Fruit fly (Drosophila melanogaster) whole organism, embryonic: ENCODE data around the gene osk.

Experiments used
- Awh ChIP-seq: fragments of 200-800 bp; sonication (Bioruptor generic); IDR thresholded peaks from 2 replicates; pipeline ENCODE4, ENCODE4 v1.3.6; 2022; ENCODE audit warnings: missing biosample characterization, missing genetic modification characterization
- Bgb ChIP-seq: fragments of 200-800 bp; sonication (Bioruptor generic); IDR thresholded peaks from 2 replicates; pipeline ENCODE4 v1.3.6; 2022; ENCODE audit warnings: missing biosample characterization, missing genetic modification characterization; ENCODE audit not compliant: partially characterized antibody
- CG13287 ChIP-seq: fragments of 200-800 bp; sonication (Bioruptor generic); IDR thresholded peaks from 2 replicates; pipeline ENCODE4 v1.3.6; 2022; ENCODE audit warnings: missing biosample characterization, missing genetic modification characterization; ENCODE audit not compliant: partially characterized antibody
- CG13894 ChIP-seq: fragments of 200-800 bp; sonication (Bioruptor generic); optimal IDR thresholded peaks from 3 replicates; lab custom pipeline; 2018; ENCODE audit warnings: missing biosample characterization, mild to moderate bottlenecking, missing genetic modification characterization, moderate library complexity
- CG14667 ChIP-seq: fragments of 200-800 bp; sonication (Bioruptor generic); IDR thresholded peaks from 2 replicates; pipeline ENCODE4 v1.3.6; 2022; ENCODE audit warnings: missing biosample characterization, missing genetic modification characterization
- CG14710 ChIP-seq: fragments of 200-800 bp; sonication (Bioruptor generic); optimal IDR thresholded peaks from 3 replicates; lab custom pipeline; 2019; ENCODE audit warnings: missing biosample characterization, mild to moderate bottlenecking, missing genetic modification characterization, moderate library complexity
- CG1529 ChIP-seq: fragments of 200-800 bp; sonication (Bioruptor generic); optimal IDR thresholded peaks from 3 replicates; lab custom pipeline; 2018; ENCODE audit warnings: missing biosample characterization, missing genetic modification characterization
- CG15479 ChIP-seq: fragments of 200-800 bp; sonication (Bioruptor generic); optimal IDR thresholded peaks from 3 replicates; lab custom pipeline; 2019; ENCODE audit warnings: missing biosample characterization, mild to moderate bottlenecking, missing genetic modification characterization, moderate library complexity
- CG16815 ChIP-seq: fragments of 200-800 bp; sonication (Bioruptor generic); optimal IDR thresholded peaks from 3 replicates; lab custom pipeline; 2017; ENCODE audit warnings: missing biosample characterization, mild to moderate bottlenecking, missing genetic modification characterization
- CG17568 ChIP-seq: fragments of 200-800 bp; sonication (Bioruptor generic); optimal IDR thresholded peaks from 2 replicates; lab custom pipeline; 2018; ENCODE audit warnings: missing biosample characterization, mild to moderate bottlenecking, missing genetic modification characterization, moderate library complexity
- CG1832 ChIP-seq: fragments of 200-800 bp; sonication (Bioruptor generic); optimal IDR thresholded peaks from 2 replicates; lab custom pipeline; 2017; ENCODE audit warnings: missing biosample characterization, mild to moderate bottlenecking, missing genetic modification characterization, inconsistent platforms
- CG18764 ChIP-seq: fragments of 200-800 bp; sonication (Bioruptor generic); optimal IDR thresholded peaks from 3 replicates; lab custom pipeline; 2016; ENCODE audit warnings: missing biosample characterization, missing genetic modification characterization
- CG2199 ChIP-seq: fragments of 200-800 bp; sonication (Bioruptor generic); IDR thresholded peaks from 3 replicates; pipeline ENCODE4 v1.3.6; 2022; ENCODE audit warnings: missing biosample characterization, missing genetic modification characterization
- CG2875 ChIP-seq: fragments of 200-800 bp; sonication (Bioruptor generic); optimal IDR thresholded peaks from 2 replicates; lab custom pipeline; 2017; ENCODE audit warnings: missing biosample characterization, mild to moderate bottlenecking, missing genetic modification characterization, missing genetic modification reagents
- CG31365 ChIP-seq: fragments of 200-800 bp; sonication (Bioruptor generic); optimal IDR thresholded peaks from 2 replicates; lab custom pipeline; 2018; ENCODE audit warnings: missing biosample characterization, mild to moderate bottlenecking, missing genetic modification characterization
- CG4328 ChIP-seq: fragments of 200-800 bp; sonication (Bioruptor generic); optimal IDR thresholded peaks from 3 replicates; lab custom pipeline; 2017; ENCODE audit warnings: missing biosample characterization, missing genetic modification reagents, missing genetic modification characterization
- CG4360 ChIP-seq: fragments of 200-800 bp; sonication (Bioruptor generic); IDR thresholded peaks from 2 replicates; pipeline ENCODE4 v1.3.6; 2022; ENCODE audit warnings: missing biosample characterization, missing genetic modification characterization
- CG4707 ChIP-seq: fragments of 200-800 bp; sonication (Bioruptor generic); optimal IDR thresholded peaks from 2 replicates; lab custom pipeline; 2018; ENCODE audit warnings: missing biosample characterization, mild to moderate bottlenecking, missing genetic modification characterization, moderate library complexity
- CG7745 ChIP-seq: fragments of 200-800 bp; sonication (Bioruptor generic); optimal IDR thresholded peaks from 2 replicates; lab custom pipeline; 2018; ENCODE audit warnings: missing biosample characterization, mild to moderate bottlenecking, missing genetic modification characterization, moderate library complexity
- CG7786 ChIP-seq: fragments of 200-800 bp; sonication (Bioruptor generic); optimal IDR thresholded peaks from 2 replicates; lab custom pipeline; 2016; ENCODE audit warnings: missing biosample characterization, missing genetic modification characterization
- CG8290 ChIP-seq, 3 experiments: fragments of 200-800 bp; sonication (Bioruptor generic); optimal IDR thresholded peaks; 2 replicates each; lab custom pipeline; 2016 to 2019; ENCODE audit warnings: missing biosample characterization in 3 of 3, missing genetic modification characterization in 3 of 3, mild to moderate bottlenecking in 2 of 3, moderate library complexity in 1 of 3
- CkIIα-i1 ChIP-seq: fragments of 200-800 bp; sonication (Bioruptor generic); IDR thresholded peaks from 2 replicates; pipeline ENCODE4 v1.3.6; 2022; ENCODE audit warnings: missing biosample characterization, missing genetic modification characterization
- Dll ChIP-seq: fragments of 200-800 bp; sonication (Bioruptor generic); IDR thresholded peaks from 4 replicates; pipeline ENCODE4 v1.3.6; 2022; ENCODE audit warnings: missing biosample characterization, missing genetic modification characterization; ENCODE audit not compliant: partially characterized antibody
- Dref ChIP-seq: fragments of 200-800 bp; sonication (Bioruptor generic); IDR thresholded peaks from 2 replicates; pipeline ENCODE4 v1.3.6; 2022; ENCODE audit warnings: missing biosample characterization, missing genetic modification characterization
- HLHmδ ChIP-seq: fragments of 200-800 bp; sonication (Bioruptor generic); optimal IDR thresholded peaks from 2 replicates; lab custom pipeline; 2018; ENCODE audit warnings: missing biosample characterization, mild to moderate bottlenecking, missing genetic modification characterization, moderate library complexity
- Kr ChIP-seq: fragments of 200-800 bp; sonication (Bioruptor generic); optimal IDR thresholded peaks from 2 replicates; lab custom pipeline; 2017; ENCODE audit warnings: missing biosample characterization, mild to moderate bottlenecking, missing genetic modification characterization
- Max ChIP-seq: fragments of 200-800 bp; sonication (Bioruptor generic); optimal IDR thresholded peaks from 2 replicates; lab custom pipeline; 2016; ENCODE audit warnings: missing biosample characterization, mild to moderate bottlenecking, missing genetic modification characterization
- Mrtf ChIP-seq: fragments of 200-800 bp; sonication (Bioruptor generic); IDR thresholded peaks from 3 replicates; pipeline ENCODE4 v1.3.6; 2022; ENCODE audit warnings: missing biosample characterization, missing genetic modification characterization
- NC2β ChIP-seq: fragments of 200-800 bp; sonication (Bioruptor generic); optimal IDR thresholded peaks from 2 replicates; lab custom pipeline; 2016; ENCODE audit warnings: missing biosample characterization, missing genetic modification characterization
- Neu2 ChIP-seq: fragments of 200-800 bp; sonication (Bioruptor generic); optimal IDR thresholded peaks from 3 replicates; lab custom pipeline; 2016; ENCODE audit warnings: missing biosample characterization, missing genetic modification characterization, borderline replicate concordance
- Scr ChIP-seq: fragments of 200-800 bp; sonication (Bioruptor generic); IDR thresholded peaks from 2 replicates; pipeline ENCODE4 v1.3.6; 2022; ENCODE audit warnings: missing biosample characterization, missing genetic modification characterization; ENCODE audit not compliant: partially characterized antibody
- Sox102F ChIP-seq: fragments of 200-800 bp; sonication (Bioruptor generic); optimal IDR thresholded peaks from 2 replicates; lab custom pipeline; 2018; ENCODE audit warnings: missing biosample characterization, mild to moderate bottlenecking, missing genetic modification characterization, moderate library complexity
- Taf1 ChIP-seq: fragments of 200-800 bp; sonication (Bioruptor generic); IDR thresholded peaks from 2 replicates; pipeline ENCODE4 v1.3.6; 2022; ENCODE audit warnings: missing biosample characterization, missing genetic modification characterization
- ab ChIP-seq: fragments of 200-800 bp; sonication (Bioruptor generic); optimal IDR thresholded peaks from 2 replicates; lab custom pipeline; 2016; ENCODE audit warnings: missing biosample characterization, missing genetic modification characterization
- aop ChIP-seq: fragments of 200-800 bp; sonication (Bioruptor generic); IDR thresholded peaks from 2 replicates; pipeline ENCODE4 v1.3.6; 2022; ENCODE audit warnings: missing biosample characterization, missing genetic modification characterization
- ase ChIP-seq: fragments of 200-800 bp; sonication (Bioruptor generic); IDR thresholded peaks from 3 replicates; pipeline ENCODE4 v1.3.6; 2022; ENCODE audit warnings: missing biosample characterization, missing genetic modification characterization
- ato ChIP-seq: fragments of 200-800 bp; sonication (Bioruptor generic); IDR thresholded peaks from 2 replicates; pipeline ENCODE4 v1.3.6; 2022; ENCODE audit warnings: missing biosample characterization, missing genetic modification characterization; ENCODE audit not compliant: partially characterized antibody
- bigmax ChIP-seq: fragments of 200-800 bp; sonication (Bioruptor generic); optimal IDR thresholded peaks from 2 replicates; lab custom pipeline; 2018; ENCODE audit warnings: missing biosample characterization, mild to moderate bottlenecking, missing genetic modification characterization
- crp ChIP-seq, 2 experiments: fragments of 200-800 bp; sonication (Bioruptor generic); optimal IDR thresholded peaks; 2 replicates in 1 of 2; 3 replicates in 1 of 2; lab custom pipeline; 2017; ENCODE audit warnings: missing biosample characterization in 2 of 2, missing genetic modification characterization in 2 of 2, mild to moderate bottlenecking in 1 of 2, moderate library complexity in 1 of 2
- en ChIP-seq: fragments of 200-800 bp; sonication (Bioruptor generic); optimal IDR thresholded peaks from 2 replicates; lab custom pipeline; 2016; ENCODE audit warnings: missing biosample characterization, missing genetic modification characterization
- ftz-f1 ChIP-seq: fragments of 200-800 bp; sonication (Bioruptor generic); optimal IDR thresholded peaks from 2 replicates; lab custom pipeline; 2016; ENCODE audit warnings: missing biosample characterization, missing genetic modification characterization
- fu2 ChIP-seq: fragments of 200-800 bp; sonication (Bioruptor generic); optimal IDR thresholded peaks from 2 replicates; lab custom pipeline; 2016; ENCODE audit warnings: missing biosample characterization, missing genetic modification characterization
- kah ChIP-seq: fragments of 200-800 bp; sonication (Bioruptor generic); optimal IDR thresholded peaks from 2 replicates; lab custom pipeline; 2018; ENCODE audit warnings: missing biosample characterization, mild to moderate bottlenecking, missing genetic modification characterization
- knrl ChIP-seq: fragments of 200-800 bp; sonication (Bioruptor generic); IDR thresholded peaks from 3 replicates; pipeline ENCODE4 v1.3.6; 2022; ENCODE audit warnings: missing biosample characterization, missing genetic modification characterization; ENCODE audit not compliant: partially characterized antibody
- nmo ChIP-seq: fragments of 200-800 bp; sonication (Bioruptor generic); optimal IDR thresholded peaks from 2 replicates; lab custom pipeline; 2018; ENCODE audit warnings: missing biosample characterization, mild to moderate bottlenecking, missing genetic modification characterization, moderate library complexity
- sens ChIP-seq: fragments of 200-800 bp; sonication (Bioruptor generic); peaks from one replicate; lab custom pipeline; 2016; ENCODE audit warnings: missing biosample characterization, missing genetic modification characterization
- sr ChIP-seq: fragments of 200-800 bp; sonication (Bioruptor generic); IDR thresholded peaks from 3 replicates; pipeline ENCODE4 v1.3.6; 2022; ENCODE audit warnings: missing biosample characterization, missing genetic modification characterization
- ssp ChIP-seq: fragments of 200-800 bp; sonication (Bioruptor generic); IDR thresholded peaks from 2 replicates; pipeline ENCODE4 v1.3.6; 2022; ENCODE audit warnings: missing biosample characterization, missing genetic modification characterization
- tap ChIP-seq: fragments of 200-800 bp; optimal IDR thresholded peaks from 3 replicates; lab custom pipeline; 2019; ENCODE audit warnings: missing biosample characterization, mild to moderate bottlenecking, missing genetic modification characterization, moderate library complexity
- tx ChIP-seq: fragments of 200-800 bp; sonication (Bioruptor generic); optimal IDR thresholded peaks from 2 replicates; lab custom pipeline; 2016; ENCODE audit warnings: missing biosample characterization, missing genetic modification characterization

Gene osk

dm6 chr3R:8963756-8964342 is 28.9 kb downstream of the osk start (continued):
- no peak for TF ChIP-seq Bgb (GFP tag; lab: Robert Waterston, UW)
- no peak for TF ChIP-seq CG4328 (GFP tag; lab: Kevin White, UChicago)
- no peak for TF ChIP-seq ftz-f1 (GFP tag; lab: Kevin White, UChicago)
- TF ChIP-seq CG4360 (GFP tag; lab: Robert Waterston, UW) = peak; percentile 63
- TF ChIP-seq Mrtf (GFP tag; lab: Robert Waterston, UW) = no peak
- no peak for TF ChIP-seq ato
- TF ChIP-seq tap = peak; percentile 7
- TF ChIP-seq CG1832 (GFP tag; lab: Kevin White, UChicago) = no peak
- no peak for TF ChIP-seq CG7786 (GFP tag; lab: Kevin White, UChicago)
- no peak for TF ChIP-seq CG7745
- TF ChIP-seq Awh (GFP tag; lab: Robert Waterston, UW) = peak; percentile 64; the same call in 1 of the 2 replicates
- no peak for TF ChIP-seq bigmax (GFP tag; lab: Kevin White, UChicago)
- TF ChIP-seq Scr (GFP tag; lab: Robert Waterston, UW) = no peak
- TF ChIP-seq fu2 (GFP tag; lab: Kevin White, UChicago) = no peak
- no peak for TF ChIP-seq CG2199
- TF ChIP-seq CG1529 (GFP tag; lab: Kevin White, UChicago) = peak; percentile 20
- TF ChIP-seq tx = no peak
- no peak for TF ChIP-seq CG14710 (tag; lab: Kevin White, UChicago)
- TF ChIP-seq sens (GFP tag; lab: Kevin White, UChicago) = no peak
- TF ChIP-seq CG15479 = no peak
- TF ChIP-seq CG8290 (GFP tag; optimal IDR thresholded peaks at IDR 0.05; lab: Kevin White, UChicago) = no peak
- no peak for TF ChIP-seq CG8290 (tag; optimal IDR thresholded peaks at IDR 0.05; lab: Kevin White, UChicago)
- no peak for TF ChIP-seq kah (GFP tag; lab: Kevin White, UChicago)
- TF ChIP-seq knrl (GFP tag; lab: Robert Waterston, UW) = no peak
- TF ChIP-seq ssp (GFP tag; lab: Robert Waterston, UW) = no peak
- TF ChIP-seq NC2β = no peak
- no peak for TF ChIP-seq ab (GFP tag; lab: Kevin White, UChicago)
- TF ChIP-seq CG18764 (GFP tag; lab: Kevin White, UChicago) = no peak
- TF ChIP-seq Sox102F (GFP tag; lab: Kevin White, UChicago) = peak; percentile 84
- TF ChIP-seq Taf1 (GFP tag; lab: Robert Waterston, UW) = no peak
- no peak for TF ChIP-seq CG14667 (GFP tag; lab: Robert Waterston, UW)
- TF ChIP-seq Kr = no peak
- TF ChIP-seq CG13894 (tag; lab: Kevin White, UChicago) = no peak
- no peak for TF ChIP-seq Max (GFP tag; lab: Kevin White, UChicago)
- no peak for TF ChIP-seq Dll (GFP tag; lab: Robert Waterston, UW)
- no peak for TF ChIP-seq Neu2
- TF ChIP-seq HLHmδ (GFP tag; lab: Kevin White, UChicago) = no peak
- TF ChIP-seq CG31365 (tag; lab: Kevin White, UChicago) = no peak
- TF ChIP-seq ase (GFP tag; lab: Robert Waterston, UW) = no peak
- no peak for TF ChIP-seq sr
- TF ChIP-seq CkIIα-i1 = no peak
- TF ChIP-seq Dref (GFP tag; lab: Robert Waterston, UW) = no peak
- TF ChIP-seq aop (GFP tag; lab: Robert Waterston, UW) = no peak
- peak; percentile 49 for TF ChIP-seq nmo (GFP tag; lab: Kevin White, UChicago)
- TF ChIP-seq CG17568 = no peak
- no peak for TF ChIP-seq CG13287 (GFP tag; lab: Robert Waterston, UW)
- TF ChIP-seq CG16815 (GFP tag; lab: Kevin White, UChicago) = no peak
- no peak for TF ChIP-seq crp (GFP tag; optimal IDR thresholded peaks at IDR 0.05; lab: Kevin White, UChicago)
- TF ChIP-seq en = no peak
- TF ChIP-seq CG2875 (GFP tag; lab: Kevin White, UChicago) = no peak
- peak; percentile 19 for TF ChIP-seq CG4707 (GFP tag; lab: Kevin White, UChicago)
